Fruit fly (Drosophila melanogaster) whole organism, prepupa: Measurements from ENCODE around the gene CG14915.

Experiments used
- Blimp-1 ChIP-seq: fragments of 200-800 bp; sonication (Bioruptor generic); optimal IDR thresholded peaks from 3 replicates; lab custom pipeline; 2017; ENCODE audit warnings: missing biosample characterization, missing genetic modification characterization, mild to moderate bottlenecking, moderate library complexity, missing genetic modification reagents
- CG10631 ChIP-seq: fragments of 200-800 bp; sonication (Bioruptor generic); optimal IDR thresholded peaks from 2 replicates; lab custom pipeline; 2016; ENCODE audit warnings: missing biosample characterization, missing genetic modification characterization
- CG10669 ChIP-seq: fragments of 200-800 bp; sonication (Bioruptor generic); optimal IDR thresholded peaks from 3 replicates; lab custom pipeline; 2018; ENCODE audit warnings: missing biosample characterization, mild to moderate bottlenecking, missing genetic modification characterization, moderate library complexity
- CG11294 ChIP-seq: fragments of 200-800 bp; sonication (Bioruptor generic); IDR thresholded peaks from 2 replicates; pipeline ENCODE4 v1.3.6; 2022; ENCODE audit warnings: missing biosample characterization, missing genetic modification characterization
- CG11902 ChIP-seq: fragments of 200-800 bp; sonication (Bioruptor generic); optimal IDR thresholded peaks from 3 replicates; lab custom pipeline; 2016; ENCODE audit warnings: missing biosample characterization, missing genetic modification characterization
- CG15336 ChIP-seq: fragments of 200-800 bp; sonication (Bioruptor generic); IDR thresholded peaks from 2 replicates; pipeline ENCODE4 v1.3.6; 2022; ENCODE audit warnings: missing biosample characterization, missing genetic modification characterization
- CG1621 ChIP-seq: fragments of 200-800 bp; sonication (Bioruptor generic); optimal IDR thresholded peaks from 3 replicates; lab custom pipeline; 2018; ENCODE audit warnings: missing biosample characterization, mild to moderate bottlenecking, missing genetic modification characterization
- CG16779 ChIP-seq: fragments of 200-800 bp; sonication (Bioruptor generic); optimal IDR thresholded peaks from 3 replicates; lab custom pipeline; 2017; ENCODE audit warnings: missing biosample characterization, mild to moderate bottlenecking, missing genetic modification characterization
- CG3032 ChIP-seq: fragments of 200-800 bp; optimal IDR thresholded peaks from 2 replicates; lab custom pipeline; 2019; ENCODE audit warnings: missing biosample characterization, mild to moderate bottlenecking, missing genetic modification characterization, moderate library complexity
- CG31627 ChIP-seq: fragments of 200-800 bp; sonication (Bioruptor generic); optimal IDR thresholded peaks from 3 replicates; lab custom pipeline; 2016; ENCODE audit warnings: missing biosample characterization, missing genetic modification characterization
- CG32006 ChIP-seq: fragments of 200-800 bp; sonication (Bioruptor generic); optimal IDR thresholded peaks from 3 replicates; lab custom pipeline; 2017; ENCODE audit warnings: missing biosample characterization, mild to moderate bottlenecking, missing genetic modification characterization
- CG34406 ChIP-seq: fragments of 200-800 bp; sonication (Bioruptor generic); optimal IDR thresholded peaks from 3 replicates; lab custom pipeline; 2016; ENCODE audit warnings: missing biosample characterization, missing genetic modification characterization
- CG3919 ChIP-seq: fragments of 200-800 bp; sonication (Bioruptor generic); optimal IDR thresholded peaks from 3 replicates; lab custom pipeline; 2016; ENCODE audit warnings: missing biosample characterization, missing genetic modification characterization
- CG4318 ChIP-seq: fragments of 200-800 bp; sonication (Bioruptor generic); optimal IDR thresholded peaks from 3 replicates; lab custom pipeline; 2017; ENCODE audit warnings: missing biosample characterization, mild to moderate bottlenecking, missing genetic modification characterization
- CG6163 ChIP-seq: fragments of 200-800 bp; sonication (Bioruptor generic); IDR thresholded peaks from 3 replicates; pipeline ENCODE4 v1.3.6; 2022; ENCODE audit warnings: missing biosample characterization, missing genetic modification characterization
- CG6276 ChIP-seq: fragments of 200-800 bp; sonication (Bioruptor generic); optimal IDR thresholded peaks from 2 replicates; lab custom pipeline; 2017; ENCODE audit warnings: missing biosample characterization, mild to moderate bottlenecking, missing genetic modification characterization
- CG6792 ChIP-seq: fragments of 200-800 bp; sonication (Bioruptor generic); optimal IDR thresholded peaks from 3 replicates; lab custom pipeline; 2016; ENCODE audit warnings: missing biosample characterization, missing genetic modification characterization
- CG6808 ChIP-seq: fragments of 200-800 bp; sonication (Bioruptor generic); optimal IDR thresholded peaks from 3 replicates; lab custom pipeline; 2017; ENCODE audit warnings: missing biosample characterization, missing genetic modification characterization, mild to moderate bottlenecking, moderate library complexity, missing genetic modification reagents
- CG6854 ChIP-seq: fragments of 200-800 bp; sonication (Bioruptor generic); optimal IDR thresholded peaks from 2 replicates; lab custom pipeline; 2017; ENCODE audit warnings: missing biosample characterization, mild to moderate bottlenecking, missing genetic modification characterization
- CG7368 ChIP-seq: fragments of 200-800 bp; sonication (Bioruptor generic); optimal IDR thresholded peaks from 3 replicates; lab custom pipeline; 2016; ENCODE audit warnings: missing biosample characterization, missing genetic modification characterization
- CG8119 ChIP-seq: fragments of 200-800 bp; sonication (Bioruptor generic); IDR thresholded peaks from 3 replicates; pipeline ENCODE4 v1.3.6; 2022; ENCODE audit warnings: missing biosample characterization, missing genetic modification characterization
- CG8632 ChIP-seq: fragments of 200-800 bp; sonication (Bioruptor generic); optimal IDR thresholded peaks from 3 replicates; lab custom pipeline; 2016; ENCODE audit warnings: missing biosample characterization, missing genetic modification characterization
- CG9139 ChIP-seq: fragments of 200-800 bp; sonication (Bioruptor generic); optimal IDR thresholded peaks from 3 replicates; lab custom pipeline; 2017; ENCODE audit warnings: missing biosample characterization, mild to moderate bottlenecking, missing genetic modification characterization
- Eip78C ChIP-seq: fragments of 200-800 bp; sonication (Bioruptor generic); peaks from one replicate; lab custom pipeline; 2016; ENCODE audit warnings: missing biosample characterization, missing genetic modification characterization
- Eip93F ChIP-seq: fragments of 200-800 bp; sonication (Bioruptor generic); optimal IDR thresholded peaks from 2 replicates; lab custom pipeline; 2016; ENCODE audit warnings: missing biosample characterization, mild to moderate bottlenecking, missing genetic modification characterization
- Ets21C ChIP-seq: fragments of 200-800 bp; sonication (Bioruptor generic); optimal IDR thresholded peaks from 3 replicates; lab custom pipeline; 2016; ENCODE audit warnings: missing biosample characterization, missing genetic modification characterization
- Gug ChIP-seq: fragments of 200-800 bp; sonication (Bioruptor generic); IDR thresholded peaks from 2 replicates; pipeline ENCODE4 v1.3.6; 2022; ENCODE audit warnings: missing biosample characterization, missing genetic modification characterization
- Hr38 ChIP-seq: sonication (Bioruptor generic); optimal IDR thresholded peaks from 2 replicates; lab custom pipeline; 2016; ENCODE audit warnings: missing biosample characterization, missing genetic modification characterization
- Hr39 ChIP-seq: fragments of 200-800 bp; sonication (Bioruptor generic); optimal IDR thresholded peaks from 2 replicates; lab custom pipeline; 2016; ENCODE audit warnings: missing biosample characterization, missing genetic modification characterization
- Hr4 ChIP-seq: fragments of 200-800 bp; sonication (Bioruptor generic); optimal IDR thresholded peaks from 3 replicates; lab custom pipeline; 2016; ENCODE audit warnings: missing biosample characterization, missing genetic modification characterization
- Lpt ChIP-seq: fragments of 200-800 bp; sonication (Bioruptor generic); optimal IDR thresholded peaks from 3 replicates; lab custom pipeline; 2016; ENCODE audit warnings: missing biosample characterization, missing genetic modification characterization
- OdsH ChIP-seq: fragments of 200-800 bp; sonication (Bioruptor generic); optimal IDR thresholded peaks from 3 replicates; lab custom pipeline; 2016; ENCODE audit warnings: missing biosample characterization, missing genetic modification characterization
- Smox ChIP-seq: fragments of 200-800 bp; sonication (Bioruptor generic); optimal IDR thresholded peaks from 3 replicates; lab custom pipeline; 2016; ENCODE audit warnings: missing biosample characterization, missing genetic modification characterization
- Sox15 ChIP-seq: fragments of 200-800 bp; sonication (Bioruptor generic); optimal IDR thresholded peaks from 3 replicates; lab custom pipeline; 2016; ENCODE audit warnings: missing biosample characterization, missing genetic modification characterization
- achi ChIP-seq: fragments of 200-800 bp; sonication (Bioruptor generic); optimal IDR thresholded peaks from 3 replicates; lab custom pipeline; 2016; ENCODE audit warnings: missing biosample characterization, missing genetic modification characterization
- acj6 ChIP-seq: fragments of 200-800 bp; sonication (Bioruptor generic); optimal IDR thresholded peaks from 3 replicates; lab custom pipeline; 2016; ENCODE audit warnings: missing biosample characterization, missing genetic modification characterization
- dsx ChIP-seq: fragments of 200-800 bp; optimal IDR thresholded peaks from 3 replicates; lab custom pipeline; 2019; ENCODE audit warnings: missing biosample characterization, mild to moderate bottlenecking, missing genetic modification characterization, moderate library complexity; ENCODE audit not compliant: poor library complexity, severe bottlenecking
- eg ChIP-seq: fragments of 200-800 bp; sonication (Bioruptor generic); IDR thresholded peaks from 3 replicates; pipeline ENCODE4 v1.3.6; 2022; ENCODE audit warnings: missing biosample characterization, missing genetic modification characterization
- esn ChIP-seq: fragments of 200-800 bp; sonication (Bioruptor generic); optimal IDR thresholded peaks from 2 replicates; lab custom pipeline; 2016; ENCODE audit warnings: missing biosample characterization, mild to moderate bottlenecking, missing genetic modification characterization, moderate library complexity
- fd59A ChIP-seq: fragments of 200-800 bp; sonication (Bioruptor generic); optimal IDR thresholded peaks from 2 replicates; lab custom pipeline; 2017; ENCODE audit warnings: missing biosample characterization, mild to moderate bottlenecking, missing genetic modification characterization, missing genetic modification reagents
- net ChIP-seq: fragments of 200-800 bp; sonication (Bioruptor generic); optimal IDR thresholded peaks from 3 replicates; lab custom pipeline; 2016; ENCODE audit warnings: missing biosample characterization, missing genetic modification characterization
- pdm3 ChIP-seq: fragments of 200-800 bp; sonication (Bioruptor generic); optimal IDR thresholded peaks from 3 replicates; lab custom pipeline; 2016; ENCODE audit warnings: missing biosample characterization, missing genetic modification characterization
- salr ChIP-seq, 2 experiments: fragments of 200-800 bp; sonication (Bioruptor generic); optimal IDR thresholded peaks; 3 replicates each; lab custom pipeline; 2016 to 2018; ENCODE audit warnings: missing biosample characterization in 2 of 2, missing genetic modification characterization in 2 of 2, mild to moderate bottlenecking in 1 of 2
- spab ChIP-seq: fragments of 200-800 bp; sonication (Bioruptor generic); optimal IDR thresholded peaks from 2 replicates; lab custom pipeline; 2017; ENCODE audit warnings: missing biosample characterization, mild to moderate bottlenecking, missing genetic modification characterization, missing genetic modification reagents
- ss ChIP-seq, 2 experiments: fragments of 200-800 bp; sonication (Bioruptor generic); optimal IDR thresholded peaks; 2 replicates in 1 of 2; 3 replicates in 1 of 2; lab custom pipeline; 2017 to 2018; ENCODE audit warnings: mild to moderate bottlenecking in 2 of 2, missing biosample characterization in 2 of 2, missing genetic modification characterization in 2 of 2, moderate library complexity in 1 of 2
- svp ChIP-seq: fragments of 200-800 bp; sonication (Bioruptor generic); peaks from one replicate; lab custom pipeline; 2016; ENCODE audit warnings: missing biosample characterization, missing genetic modification characterization
- topi ChIP-seq: fragments of 200-800 bp; sonication (Bioruptor generic); optimal IDR thresholded peaks from 3 replicates; lab custom pipeline; 2016; ENCODE audit warnings: missing biosample characterization, missing genetic modification characterization

CG14915 gene

DNA sequence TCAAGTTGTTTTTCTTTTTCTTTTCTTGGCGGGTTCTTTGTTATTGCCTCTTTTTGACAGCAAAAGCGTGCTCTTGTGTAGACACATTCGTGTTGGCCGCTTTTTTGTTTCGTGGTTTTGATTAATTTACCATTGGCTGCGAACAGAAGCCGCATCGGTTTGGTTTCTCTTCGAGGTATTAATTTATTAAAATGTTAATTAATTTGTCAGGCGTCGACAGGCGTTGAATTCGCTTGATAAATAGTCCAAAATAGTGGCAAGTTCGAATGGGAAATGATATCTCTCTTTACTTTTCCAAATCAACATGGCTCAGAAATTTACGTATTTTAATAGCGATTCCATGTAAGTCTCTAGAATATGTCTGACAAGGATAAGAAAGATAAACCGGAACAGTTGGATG, 36.3 kb upstream of the CG14915 start, which contains the start of gene CG18666:
Gene CG18666, plus strand, starts transcription at position 301 of the 400 bp plus-strand sequence.
- TF ChIP-seq CG10631 (GFP tag; lab: Kevin White, UChicago) (no peak), eg (GFP tag; lab: Robert Waterston, UW) (no peak), CG3032 (tag; lab: Kevin White, UChicago) (no peak), CG11294 (GFP tag; lab: Robert Waterston, UW) (no peak), Hr38 (GFP tag; lab: Kevin White, UChicago) (no peak)

DNA sequence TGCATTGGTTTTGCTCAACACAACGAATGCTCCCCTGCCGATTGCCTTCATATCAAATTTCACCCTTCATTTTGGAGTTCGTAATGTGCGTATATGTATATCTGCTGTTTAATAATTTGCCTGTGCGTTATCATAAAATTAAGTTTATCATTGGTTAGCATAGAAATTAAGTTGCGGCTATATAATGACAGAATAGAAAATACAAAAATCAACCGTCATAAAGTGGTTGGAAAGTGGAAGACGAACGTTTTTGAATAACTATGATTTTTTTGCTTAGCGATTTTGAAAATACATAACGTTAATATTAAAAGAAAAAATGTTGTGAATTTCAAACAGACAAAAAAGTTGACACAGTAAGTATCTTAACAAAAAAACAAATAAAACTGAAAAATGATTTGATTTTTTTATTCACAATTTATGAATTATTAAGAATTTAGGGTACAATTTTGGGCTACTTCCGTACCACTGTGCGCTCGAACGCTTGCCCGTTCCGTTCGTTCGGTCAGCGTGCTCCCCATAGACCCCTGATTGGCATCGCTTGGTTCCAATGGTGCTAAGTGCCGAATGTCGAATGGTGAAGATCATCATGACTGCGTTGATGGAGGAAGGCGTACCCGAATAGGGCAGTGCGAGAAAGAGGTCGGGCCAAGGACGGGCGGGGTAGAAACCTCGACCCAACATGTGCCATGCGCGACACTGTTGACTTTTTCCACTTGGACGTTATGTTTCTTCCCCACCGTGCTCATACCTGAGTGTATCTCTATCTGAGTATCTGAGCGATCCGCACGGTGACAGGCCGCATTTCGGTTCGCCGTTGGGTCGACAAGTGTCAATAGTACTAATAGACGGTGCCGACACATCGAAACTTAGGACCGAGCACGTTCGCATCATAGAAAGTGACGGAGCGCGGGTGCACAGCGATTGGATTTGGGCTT, 33.0 kb upstream of the CG14915 start:
- peak; percentile 0 for TF ChIP-seq topi (GFP tag; lab: Kevin White, UChicago)
- peak; percentile 28 for TF ChIP-seq OdsH
- no peak for TF ChIP-seq CG4318 (GFP tag; lab: Kevin White, UChicago)
- peak; percentile 33 for TF ChIP-seq CG32006
- peak; percentile 4 for TF ChIP-seq Ets21C (GFP tag; lab: Kevin White, UChicago)
- no peak for TF ChIP-seq CG3032 (tag; lab: Kevin White, UChicago)
- no peak for TF ChIP-seq CG6808 (GFP tag; lab: Kevin White, UChicago)
- TF ChIP-seq dsx (GFP tag; lab: Kevin White, UChicago), result no peak
- no peak for TF ChIP-seq CG10669
- no peak for TF ChIP-seq CG3919
- no peak for TF ChIP-seq CG6792 (GFP tag; lab: Kevin White, UChicago)
- peak; percentile 10 for TF ChIP-seq acj6 (GFP tag; lab: Kevin White, UChicago)
- TF ChIP-seq achi (GFP tag; lab: Kevin White, UChicago), result peak; percentile 33
- TF ChIP-seq Hr38 (GFP tag; lab: Kevin White, UChicago), result no peak
- TF ChIP-seq spab (GFP tag; lab: Kevin White, UChicago), result no peak
- peak; percentile 30 for TF ChIP-seq esn (GFP tag; lab: Kevin White, UChicago)
- no peak for TF ChIP-seq Hr39 (GFP tag; lab: Kevin White, UChicago)
- TF ChIP-seq pdm3 (GFP tag; lab: Kevin White, UChicago), result peak; percentile 12
- no peak for TF ChIP-seq CG9139 (GFP tag; lab: Kevin White, UChicago)
- TF ChIP-seq CG6854 (GFP tag; lab: Kevin White, UChicago), result no peak
- TF ChIP-seq CG7368 (GFP tag; lab: Kevin White, UChicago), result no peak
- peak; percentile 22 for TF ChIP-seq net
- no peak for TF ChIP-seq CG6163 (GFP tag; lab: Robert Waterston, UW)
- no peak for TF ChIP-seq Eip93F (GFP tag; lab: Kevin White, UChicago)
- TF ChIP-seq fd59A (GFP tag; lab: Kevin White, UChicago), result no peak
- peak in 1 of 2 experiments; percentile 18 for TF ChIP-seq salr (GFP tag; optimal IDR thresholded peaks at IDR 0.05; lab: Kevin White, UChicago)
- TF ChIP-seq CG31627 (GFP tag; lab: Kevin White, UChicago), result peak; percentile 35
- no peak for TF ChIP-seq Sox15 (GFP tag; lab: Kevin White, UChicago)
- TF ChIP-seq CG1621 (tag; lab: Kevin White, UChicago), result no peak
- TF ChIP-seq CG34406 (GFP tag; lab: Kevin White, UChicago), result peak; percentile 12
- no peak for TF ChIP-seq CG11902 (GFP tag; lab: Kevin White, UChicago)
- TF ChIP-seq Eip78C (GFP tag; lab: Kevin White, UChicago), result peak; percentile 76
- no peak for TF ChIP-seq CG11294 (GFP tag; lab: Robert Waterston, UW)
- TF ChIP-seq Hr4 (GFP tag; lab: Kevin White, UChicago), result peak; percentile 26
- TF ChIP-seq CG16779 (tag; lab: Kevin White, UChicago), result no peak
- no peak for TF ChIP-seq ss (GFP tag; optimal IDR thresholded peaks at IDR 0.05; lab: Kevin White, UChicago)
- no peak for TF ChIP-seq CG8119
- TF ChIP-seq Lpt, result no peak
- TF ChIP-seq CG10631 (GFP tag; lab: Kevin White, UChicago), result peak; percentile 17
- no peak for TF ChIP-seq Blimp-1 (GFP tag; lab: Kevin White, UChicago)
- TF ChIP-seq Smox (GFP tag; lab: Kevin White, UChicago), result no peak
- TF ChIP-seq CG6276 (GFP tag; lab: Kevin White, UChicago), result no peak
- TF ChIP-seq Gug (GFP tag; lab: Robert Waterston, UW), result no peak
- TF ChIP-seq svp, result peak; percentile 29
- TF ChIP-seq eg (GFP tag; lab: Robert Waterston, UW), result no peak
- peak; percentile 15 for TF ChIP-seq CG8632 (GFP tag; lab: Kevin White, UChicago)
- TF ChIP-seq CG15336 (GFP tag; lab: Robert Waterston, UW), result 0 out of 2 replicates have a peak, but pooled peaks have one; percentile 34
